Fruit fly (Drosophila melanogaster) S2 (cell line): ENCODE data around the gene CG12728.

Source experiments
- CG8478 ChIP-seq: fragments of >200 bp; optimal IDR thresholded peaks from 2 replicates; lab custom pipeline; 2018
- CTCF ChIP-seq, 2 experiments: fragments of >200 bp; optimal IDR thresholded peaks; 2 replicates each; lab custom pipeline; 2018

The CG12728 gene

DNA sequence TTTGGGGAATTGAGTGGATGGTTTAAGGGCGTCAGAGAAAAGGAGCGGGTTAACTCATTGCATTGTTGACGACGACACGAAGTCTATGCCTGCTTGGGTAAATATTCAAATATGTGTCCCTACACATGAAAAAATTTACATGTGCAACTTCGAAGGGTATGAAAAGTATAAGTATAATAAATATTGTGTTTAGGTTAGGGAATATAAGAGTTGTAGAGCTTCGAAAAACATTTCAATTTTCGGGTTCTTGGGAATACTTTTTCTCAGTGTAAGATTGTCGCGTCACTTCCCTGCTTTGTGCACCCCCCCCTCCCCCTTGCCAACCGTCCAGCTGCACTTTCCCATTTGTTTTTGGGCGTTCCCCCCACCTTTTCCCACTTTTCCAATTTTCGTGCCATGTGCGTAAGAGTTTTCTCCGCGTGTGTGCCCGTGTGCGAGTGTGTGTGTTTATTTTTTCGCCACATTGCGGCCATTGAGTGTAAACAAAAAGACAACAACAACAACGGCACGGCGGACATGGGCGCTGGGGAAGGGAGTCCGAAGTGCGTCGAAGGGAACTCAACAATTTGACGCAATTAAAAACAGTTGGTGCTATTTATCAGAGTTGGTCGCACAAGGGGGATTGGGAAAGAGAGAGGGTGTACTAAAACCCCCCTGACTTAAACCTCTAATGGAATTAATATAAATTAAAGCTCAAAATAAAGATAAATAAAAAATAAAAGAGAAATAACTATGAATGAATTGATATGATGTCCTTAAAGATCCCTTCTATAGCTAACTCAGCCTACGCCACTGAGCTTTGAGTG is 27.7 kb downstream of the CG12728 start:
- TF ChIP-seq CG8478 (lab: Kevin White, UChicago) (no peak), CTCF (optimal IDR thresholded peaks at IDR 0.05; lab: Kevin White, UChicago) (no peak)

DNA sequence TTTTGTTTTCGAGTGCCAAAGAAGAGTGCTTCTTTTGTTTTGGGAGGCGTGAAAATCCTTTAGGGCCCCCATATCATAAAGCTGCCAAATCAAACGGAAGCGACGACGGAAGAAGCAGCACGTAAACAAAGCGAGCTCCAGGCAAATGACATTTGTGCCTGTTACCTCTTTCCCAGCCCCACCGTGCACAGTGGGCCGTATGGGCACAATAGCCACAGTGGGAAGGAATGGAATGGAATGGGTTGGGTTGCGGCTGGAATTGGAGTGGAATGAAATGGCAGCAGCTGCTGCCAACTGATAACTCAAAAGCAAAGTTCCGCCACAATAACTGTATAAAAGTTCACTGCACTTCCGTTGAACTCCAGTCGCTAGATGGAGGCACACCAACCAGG is 28.3 kb downstream of the CG12728 start:
- TF ChIP-seq CTCF (optimal IDR thresholded peaks at IDR 0.05; lab: Kevin White, UChicago) (no peak), CG8478 (lab: Kevin White, UChicago) (no peak)

DNA sequence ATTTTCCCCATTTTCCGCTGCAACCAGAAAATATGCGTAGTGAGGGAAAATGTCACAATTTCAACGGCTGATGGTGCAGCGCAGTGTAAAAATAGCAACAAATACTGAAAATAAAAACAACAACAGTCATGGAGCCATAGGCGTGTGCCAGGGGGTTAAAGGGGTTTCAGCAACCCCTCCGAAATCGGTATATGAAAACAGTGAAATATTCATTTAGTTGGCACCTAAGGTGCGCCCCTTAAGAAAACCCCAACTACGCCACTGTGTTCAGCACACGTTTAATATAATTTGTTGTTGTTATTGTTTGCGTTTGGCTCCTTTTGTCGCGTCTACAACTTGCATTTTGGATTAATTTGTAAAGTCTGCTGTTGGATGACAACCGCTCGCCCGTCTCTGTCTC is 29.6 kb downstream of the CG12728 start:
- TF ChIP-seq CG8478 (lab: Kevin White, UChicago), result no peak
- TF ChIP-seq CTCF (optimal IDR thresholded peaks at IDR 0.05; lab: Kevin White, UChicago), result no peak

DNA sequence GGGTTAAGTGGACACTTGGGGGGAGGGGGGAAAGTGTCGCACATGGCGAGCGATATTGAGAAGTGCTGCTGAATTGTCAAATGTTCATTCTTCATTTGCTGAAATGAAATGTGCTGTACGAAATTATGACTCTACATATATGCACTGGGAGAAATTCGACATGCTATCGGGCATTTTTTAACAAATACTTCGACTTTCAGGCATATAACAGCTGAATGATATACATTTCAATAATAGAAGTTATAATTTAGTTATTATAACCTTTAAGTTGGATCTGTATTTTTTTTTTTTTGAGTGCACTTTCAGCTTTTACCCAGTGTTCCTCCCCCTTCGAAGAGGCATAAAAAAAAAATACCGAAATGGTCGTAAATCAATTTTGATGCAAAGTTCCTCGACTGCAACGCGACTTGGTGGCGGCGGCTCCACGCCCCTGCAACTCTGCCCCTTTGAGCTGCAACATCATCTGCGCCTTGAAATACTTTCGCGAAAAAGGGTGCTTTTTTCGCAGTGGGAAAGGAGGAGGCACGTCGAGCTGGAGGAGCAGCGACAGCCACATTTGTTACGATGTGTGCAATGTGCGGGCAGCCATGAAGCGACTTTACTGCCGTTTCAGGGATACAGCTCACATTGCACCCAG is 31.1 kb downstream of the CG12728 start:
- no peak for TF ChIP-seq CTCF (optimal IDR thresholded peaks at IDR 0.05; lab: Kevin White, UChicago)
- TF ChIP-seq CG8478 (lab: Kevin White, UChicago), result no peak

DNA sequence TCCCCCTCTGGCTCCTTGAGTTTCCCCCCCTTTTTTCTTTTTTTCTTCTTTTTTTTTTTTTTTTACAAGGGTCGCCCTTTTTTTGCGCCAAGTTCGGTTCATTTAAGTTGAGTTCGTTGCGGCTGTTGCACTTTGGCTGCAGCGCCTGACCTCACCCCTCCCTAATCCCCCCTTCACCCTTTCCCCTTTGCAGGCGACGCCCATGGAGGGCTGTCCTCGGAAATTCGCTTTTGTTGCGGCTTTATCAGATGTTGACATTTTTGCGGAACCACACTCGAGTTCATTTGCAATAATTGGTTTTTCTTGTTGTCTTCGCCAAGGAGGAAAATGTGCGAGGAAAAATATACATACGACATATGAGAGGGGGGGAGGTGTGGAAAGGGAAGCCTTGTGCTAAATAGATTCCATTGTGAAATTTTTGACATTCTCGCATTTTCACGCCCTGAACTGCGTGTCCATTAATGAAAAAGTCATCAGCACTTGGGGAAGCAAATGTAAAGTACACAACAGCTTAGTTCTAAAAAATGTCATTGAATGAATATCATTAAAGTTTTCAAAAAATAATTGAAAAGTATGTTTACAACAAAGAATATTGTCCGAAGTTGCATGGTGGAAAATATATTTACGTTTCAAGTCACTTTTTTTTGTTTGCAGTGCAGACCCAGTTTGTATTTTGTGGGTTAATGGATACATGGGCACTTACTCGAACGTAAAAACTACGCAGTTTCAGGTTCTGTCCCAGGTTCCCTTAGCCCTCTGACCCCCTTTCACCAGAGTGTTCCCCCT is 32.1 kb downstream of the CG12728 start:
- no peak for TF ChIP-seq CG8478 (lab: Kevin White, UChicago)
- TF ChIP-seq CTCF (optimal IDR thresholded peaks at IDR 0.05; lab: Kevin White, UChicago), result no peak

DNA sequence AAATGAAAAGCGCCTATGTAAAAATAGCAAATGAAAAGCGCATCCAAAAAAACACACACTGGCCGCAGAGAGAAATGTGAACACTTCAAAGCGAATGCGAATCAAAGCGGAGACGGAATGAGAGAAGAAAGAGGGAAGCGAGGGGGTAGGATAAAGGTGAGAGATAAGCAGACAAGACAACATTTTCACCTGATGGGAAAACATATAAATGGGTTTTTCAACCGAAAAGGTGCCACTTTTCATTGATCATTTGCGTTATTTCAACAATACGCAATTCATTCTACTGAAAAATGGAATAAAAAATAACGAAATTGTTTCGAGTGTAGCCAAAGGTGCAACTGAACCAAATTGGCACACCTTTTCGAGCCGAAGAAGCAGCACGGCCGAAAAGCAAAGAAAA is 34.7 kb downstream of the CG12728 start:
- TF ChIP-seq CTCF (optimal IDR thresholded peaks at IDR 0.05; lab: Kevin White, UChicago) (no peak), CG8478 (lab: Kevin White, UChicago) (no peak)

DNA sequence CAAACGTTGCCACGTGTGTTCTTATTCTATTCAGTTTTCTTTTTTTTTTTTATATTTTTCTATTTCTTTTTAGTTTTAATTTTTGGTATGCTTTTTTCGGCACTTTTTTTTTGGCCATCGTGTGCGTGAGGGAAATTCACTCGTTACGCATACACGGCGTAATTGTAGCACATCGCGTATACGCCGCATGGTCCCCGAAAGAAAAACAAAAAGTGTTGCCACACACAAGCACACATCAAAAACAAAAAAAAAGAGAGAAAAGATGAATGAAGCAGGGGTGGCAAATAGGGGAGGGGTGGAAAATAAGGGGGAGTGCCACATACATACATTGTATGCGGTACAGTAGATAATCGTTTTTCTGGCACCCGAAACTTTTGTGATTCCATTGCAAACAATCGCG is 35.4 kb downstream of the CG12728 start:
- TF ChIP-seq CTCF (optimal IDR thresholded peaks at IDR 0.05; lab: Kevin White, UChicago) (no peak), CG8478 (lab: Kevin White, UChicago) (no peak)

DNA sequence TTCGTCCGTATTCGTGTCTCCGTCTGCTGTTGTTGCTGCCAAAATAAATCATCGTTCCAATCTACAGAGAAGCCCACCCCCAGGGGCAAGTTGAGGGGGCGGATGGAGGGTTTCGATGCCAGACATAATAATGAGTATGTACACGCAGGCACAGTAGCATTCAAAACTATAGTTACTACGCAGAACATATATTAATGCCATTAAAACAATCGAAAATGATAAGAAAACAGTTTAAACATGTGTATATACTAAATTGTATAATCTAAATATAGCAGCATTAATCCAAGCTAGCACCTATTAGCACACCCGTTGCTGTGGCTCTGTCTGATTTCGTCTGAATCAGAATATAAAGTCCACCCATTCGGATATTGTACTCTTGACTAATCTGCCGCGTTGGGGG is 38.5 kb downstream of the CG12728 start:
- no peak for TF ChIP-seq CG8478 (lab: Kevin White, UChicago)
- no peak for TF ChIP-seq CTCF (optimal IDR thresholded peaks at IDR 0.05; lab: Kevin White, UChicago)

DNA sequence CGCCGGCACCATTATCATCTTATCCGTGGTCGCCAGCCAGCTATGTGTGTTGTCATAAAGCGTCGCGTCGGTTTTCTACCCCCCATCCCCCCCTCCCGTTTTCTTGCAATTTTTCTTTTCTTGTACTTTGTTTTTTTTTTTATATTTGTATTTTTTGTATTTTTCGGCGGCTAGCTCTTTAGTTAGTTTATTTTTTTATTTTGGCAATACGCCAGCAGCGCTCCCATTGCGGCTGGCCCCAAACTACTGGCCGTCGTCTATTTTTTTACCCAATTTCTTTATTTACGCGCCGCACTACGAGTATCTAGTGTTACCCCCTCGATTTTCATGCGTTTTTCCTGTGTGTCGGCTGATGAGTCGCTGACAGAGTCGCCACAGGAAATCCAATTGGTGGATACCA is 39.0 kb downstream of the CG12728 start:
- no peak for TF ChIP-seq CTCF (optimal IDR thresholded peaks at IDR 0.05; lab: Kevin White, UChicago)
- no peak for TF ChIP-seq CG8478 (lab: Kevin White, UChicago)

DNA sequence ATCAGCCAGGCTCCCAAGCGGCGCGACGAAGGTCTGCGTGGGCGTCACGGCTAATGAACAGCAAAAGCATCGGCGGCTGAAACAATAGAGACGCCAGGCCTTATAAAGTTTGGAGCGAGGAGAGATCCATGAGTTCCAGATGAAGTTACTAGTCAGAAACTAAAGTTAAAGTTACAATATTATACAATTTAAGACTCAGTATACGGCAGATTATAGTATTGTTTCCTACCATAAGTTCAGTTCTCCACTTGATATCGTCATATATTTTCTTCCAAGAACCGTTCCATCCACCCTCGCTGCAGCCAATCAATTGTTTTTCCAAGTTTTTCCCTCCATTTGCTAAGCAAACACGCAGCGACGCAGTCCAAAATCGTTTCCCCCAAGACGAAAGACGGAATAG is 41.0 kb downstream of the CG12728 start:
- TF ChIP-seq CTCF (optimal IDR thresholded peaks at IDR 0.05; lab: Kevin White, UChicago), result no peak
- no peak for TF ChIP-seq CG8478 (lab: Kevin White, UChicago)

DNA sequence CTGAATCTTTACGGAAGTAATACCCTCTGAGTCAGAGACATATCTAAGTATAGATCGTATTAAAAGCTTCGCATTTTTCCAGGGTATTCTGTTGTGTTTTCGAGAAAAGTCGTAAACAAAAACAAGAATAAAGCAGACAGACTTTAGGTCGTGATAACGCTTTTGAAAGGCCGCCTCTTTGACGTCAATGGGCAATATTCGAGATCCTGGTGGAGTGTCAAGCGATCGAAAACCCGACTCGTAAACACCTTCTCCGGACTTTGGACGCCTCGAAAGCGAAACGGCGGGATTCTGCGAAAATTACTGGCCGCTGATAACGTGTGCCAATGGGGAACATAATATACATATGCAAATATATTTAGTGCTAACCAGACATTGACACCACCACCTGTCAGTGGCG is 45.0 kb downstream of the CG12728 start:
- TF ChIP-seq CG8478 (lab: Kevin White, UChicago) (no peak), CTCF (optimal IDR thresholded peaks at IDR 0.05; lab: Kevin White, UChicago) (no peak)

DNA sequence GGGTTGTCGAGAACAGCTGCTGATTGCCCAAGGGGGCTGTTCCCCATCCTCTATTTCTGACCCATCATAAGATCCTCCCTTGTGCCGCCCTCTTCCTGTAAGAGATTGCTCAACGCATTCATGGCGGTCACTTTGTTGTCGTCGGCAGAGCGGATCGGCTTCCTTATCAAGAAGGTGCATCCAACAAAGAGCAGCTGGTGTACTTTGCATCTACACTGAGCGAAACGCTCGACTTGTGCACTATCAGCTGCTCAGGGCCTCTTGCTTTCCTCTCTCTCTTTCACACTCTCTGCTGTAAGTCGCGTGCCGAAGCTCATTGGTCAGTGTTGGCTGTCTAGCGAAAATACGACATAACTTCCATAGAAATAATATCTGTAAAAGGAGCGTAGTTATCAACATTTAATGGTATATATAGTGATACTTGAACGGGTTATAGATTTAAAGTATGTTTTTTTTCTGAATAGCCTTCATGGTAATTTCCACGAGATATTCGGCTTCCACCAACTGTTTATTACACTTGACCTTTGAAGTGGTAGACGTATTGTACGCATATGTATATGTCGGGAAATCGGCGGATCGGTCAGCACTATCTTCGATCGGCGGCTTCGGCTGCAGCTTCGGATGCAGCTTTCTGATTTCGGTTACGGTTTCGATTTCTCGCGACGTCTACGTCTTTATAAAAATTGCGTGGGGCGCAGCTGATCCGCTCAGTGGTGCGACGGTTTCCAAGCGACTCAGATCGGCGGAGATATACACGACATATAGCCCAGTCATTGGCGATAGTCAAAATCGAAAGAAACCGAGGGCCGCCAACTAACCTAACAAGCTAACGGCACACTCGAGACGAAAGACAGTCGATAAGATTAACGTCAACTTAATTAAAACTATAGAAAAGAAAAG is 45.9 kb downstream of the CG12728 start, which contains the start of gene CG5966:
TSS of gene CG5966 (plus strand) at position 704 of the 900 bp plus-strand sequence.
- TF ChIP-seq CTCF (optimal IDR thresholded peaks at IDR 0.05; lab: Kevin White, UChicago) (no peak), CG8478 (lab: Kevin White, UChicago) (no peak)

DNA sequence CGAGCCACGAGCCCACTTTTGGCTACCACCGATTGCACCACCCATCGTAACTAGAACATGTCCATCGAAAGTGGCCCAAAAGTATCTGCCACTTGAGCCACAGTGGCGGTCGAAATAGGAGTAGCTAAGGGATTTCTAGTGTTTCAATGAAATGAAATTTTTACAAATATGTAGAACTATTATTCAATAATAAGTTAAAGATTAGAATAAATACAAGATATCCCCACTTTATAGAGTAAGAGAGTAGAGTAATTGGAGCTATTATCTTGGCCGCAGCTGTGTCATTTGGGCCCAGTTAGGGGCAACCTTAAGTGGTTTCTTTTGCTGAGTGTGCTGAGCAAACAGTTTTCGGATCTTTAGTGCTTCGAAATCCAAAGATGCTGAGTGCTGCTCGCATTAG is 47.0 kb downstream of the CG12728 start:
- TF ChIP-seq CG8478 (lab: Kevin White, UChicago), result no peak
- no peak for TF ChIP-seq CTCF (optimal IDR thresholded peaks at IDR 0.05; lab: Kevin White, UChicago)

DNA sequence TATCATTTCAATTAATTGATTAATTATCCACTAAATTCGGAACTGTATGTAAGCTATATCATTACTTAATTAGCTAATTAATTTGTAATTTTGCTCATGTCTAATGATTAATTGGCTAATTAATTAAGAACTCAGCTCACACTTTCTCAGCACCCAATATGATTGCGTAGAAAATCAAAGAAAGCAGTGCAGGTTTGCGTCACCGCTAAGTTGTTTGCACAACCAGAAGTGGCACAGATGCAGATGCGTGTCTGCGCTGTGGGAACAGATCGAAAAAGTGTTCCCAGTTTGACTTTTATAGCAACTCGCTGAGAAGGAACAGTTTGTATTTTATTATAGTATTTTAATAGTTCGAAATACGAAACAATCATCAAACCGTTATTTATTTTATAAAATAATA is 49.7 kb downstream of the CG12728 start:
- TF ChIP-seq CTCF (optimal IDR thresholded peaks at IDR 0.05; lab: Kevin White, UChicago), result peak; percentile 69 to 80
- TF ChIP-seq CG8478 (lab: Kevin White, UChicago), result no peak
